Fruit fly (Drosophila melanogaster) whole organism, embryonic: ENCODE data around the gene Gorab.

Experiments used
- Adf1 ChIP-seq: fragments of 200-800 bp; sonication (Bioruptor generic); IDR thresholded peaks from 2 replicates; pipeline ENCODE4 v1.3.6; 2022; ENCODE audit warnings: missing biosample characterization, missing genetic modification characterization
- Aef1 ChIP-seq: fragments of 200-800 bp; sonication (Bioruptor generic); IDR thresholded peaks from 3 replicates; pipeline ENCODE4 v1.3.6; 2022; ENCODE audit warnings: missing biosample characterization, missing genetic modification characterization
- Atf6 ChIP-seq: fragments of 200-800 bp; sonication (Bioruptor generic); IDR thresholded peaks from 2 replicates; pipeline ENCODE4 v1.3.6; 2022; ENCODE audit warnings: missing biosample characterization, missing genetic modification characterization
- CG10366 ChIP-seq: fragments of 200-800 bp; sonication (Bioruptor generic); IDR thresholded peaks from 2 replicates; pipeline ENCODE4 v1.3.6; 2022; ENCODE audit warnings: missing biosample characterization, missing genetic modification characterization
- CG10431 ChIP-seq: fragments of 200-800 bp; sonication (Bioruptor generic); optimal IDR thresholded peaks from 3 replicates; lab custom pipeline; 2018; ENCODE audit warnings: missing biosample characterization, mild to moderate bottlenecking, missing genetic modification characterization
- CG10565 ChIP-seq: fragments of 200-800 bp; sonication (Bioruptor generic); optimal IDR thresholded peaks from 3 replicates; lab custom pipeline; 2016; ENCODE audit warnings: missing biosample characterization, mild to moderate bottlenecking, missing genetic modification characterization
- CG10959 ChIP-seq: fragments of 200-800 bp; sonication (Bioruptor generic); IDR thresholded peaks from 2 replicates; pipeline ENCODE4 v1.3.6; 2022; ENCODE audit warnings: missing biosample characterization, missing genetic modification characterization
- CG11093 ChIP-seq: fragments of 200-800 bp; sonication (Bioruptor generic); IDR thresholded peaks from 3 replicates; pipeline ENCODE4 v1.3.6; 2022; ENCODE audit warnings: missing biosample characterization, missing genetic modification characterization
- CG11696 ChIP-seq: fragments of 200-800 bp; sonication (Bioruptor generic); IDR thresholded peaks from 2 replicates; pipeline ENCODE4 v1.3.6; 2022; ENCODE audit warnings: missing biosample characterization, missing genetic modification characterization
- CG12104 ChIP-seq: fragments of 200-800 bp; sonication (Bioruptor generic); optimal IDR thresholded peaks from 3 replicates; lab custom pipeline; 2016; ENCODE audit warnings: missing biosample characterization, missing genetic modification characterization
- CG12155 ChIP-seq: fragments of 200-800 bp; sonication (Bioruptor generic); optimal IDR thresholded peaks from 3 replicates; lab custom pipeline; 2016; ENCODE audit warnings: missing biosample characterization, missing genetic modification characterization
- CG13624 ChIP-seq: fragments of 200-800 bp; sonication (Bioruptor generic); optimal IDR thresholded peaks from 2 replicates; lab custom pipeline; 2016; ENCODE audit warnings: missing biosample characterization, missing genetic modification characterization
- CG1647 ChIP-seq: fragments of 200-800 bp; sonication (Bioruptor generic); optimal IDR thresholded peaks from 3 replicates; lab custom pipeline; 2016; ENCODE audit warnings: missing biosample characterization, missing genetic modification characterization
- CG2875 ChIP-seq: fragments of 200-800 bp; sonication (Bioruptor generic); optimal IDR thresholded peaks from 2 replicates; lab custom pipeline; 2017; ENCODE audit warnings: missing biosample characterization, mild to moderate bottlenecking, missing genetic modification characterization, missing genetic modification reagents
- CG30020 ChIP-seq: fragments of 200-800 bp; optimal IDR thresholded peaks from 2 replicates; lab custom pipeline; 2019; ENCODE audit warnings: missing biosample characterization, mild to moderate bottlenecking, missing genetic modification characterization, moderate library complexity
- CG3065 ChIP-seq: fragments of 200-800 bp; sonication (Bioruptor generic); optimal IDR thresholded peaks from 2 replicates; lab custom pipeline; 2016; ENCODE audit warnings: missing biosample characterization, missing genetic modification characterization
- CG34224 ChIP-seq: fragments of 200-800 bp; sonication (Bioruptor generic); IDR thresholded peaks from 3 replicates; pipeline ENCODE4 v1.3.6; 2022; ENCODE audit warnings: missing biosample characterization, missing genetic modification characterization; ENCODE audit not compliant: partially characterized antibody
- CG3726 ChIP-seq: fragments of 200-800 bp; sonication (Bioruptor generic); IDR thresholded peaks from 3 replicates; pipeline ENCODE4, ENCODE4 v1.3.6; 2022; ENCODE audit warnings: missing biosample characterization, missing genetic modification characterization
- CG6765 ChIP-seq: fragments of 200-800 bp; sonication (Bioruptor generic); optimal IDR thresholded peaks from 3 replicates; lab custom pipeline; 2017; ENCODE audit warnings: missing biosample characterization, mild to moderate bottlenecking, missing genetic modification characterization
- CG6791 ChIP-seq: fragments of 200-800 bp; sonication (Bioruptor generic); IDR thresholded peaks from 3 replicates; pipeline ENCODE4 v1.3.6; 2022; ENCODE audit warnings: missing biosample characterization, missing genetic modification characterization; ENCODE audit not compliant: partially characterized antibody
- CG8089 ChIP-seq: fragments of 200-800 bp; sonication (Bioruptor generic); optimal IDR thresholded peaks from 3 replicates; lab custom pipeline; 2016; ENCODE audit warnings: missing biosample characterization, missing genetic modification characterization
- CG8944 ChIP-seq: fragments of 200-800 bp; sonication (Bioruptor generic); optimal IDR thresholded peaks from 3 replicates; lab custom pipeline; 2016; ENCODE audit warnings: missing biosample characterization, missing genetic modification characterization
- CkIIα-i1 ChIP-seq: fragments of 200-800 bp; sonication (Bioruptor generic); IDR thresholded peaks from 2 replicates; pipeline ENCODE4 v1.3.6; 2022; ENCODE audit warnings: missing biosample characterization, missing genetic modification characterization
- Doc3 ChIP-seq: fragments of 200-800 bp; sonication (Bioruptor generic); IDR thresholded peaks from 3 replicates; pipeline ENCODE4 v1.3.6; 2022; ENCODE audit warnings: missing biosample characterization, missing genetic modification characterization; ENCODE audit not compliant: partially characterized antibody
- Ets65A ChIP-seq: fragments of 200-800 bp; sonication (Bioruptor generic); peaks from one replicate; lab custom pipeline; 2016; ENCODE audit warnings: missing biosample characterization, missing genetic modification characterization
- HLH3B ChIP-seq: fragments of 200-800 bp; sonication (Bioruptor generic); IDR thresholded peaks from 2 replicates; pipeline ENCODE4 v1.3.6; 2022; ENCODE audit warnings: missing biosample characterization, missing genetic modification characterization
- MESR4 ChIP-seq: fragments of 200-800 bp; sonication (Bioruptor generic); optimal IDR thresholded peaks from 2 replicates; lab custom pipeline; 2018; ENCODE audit warnings: missing biosample characterization, mild to moderate bottlenecking, missing genetic modification characterization, moderate library complexity
- Neu2 ChIP-seq: fragments of 200-800 bp; sonication (Bioruptor generic); optimal IDR thresholded peaks from 3 replicates; lab custom pipeline; 2016; ENCODE audit warnings: missing biosample characterization, missing genetic modification characterization, borderline replicate concordance
- Nf-YA ChIP-seq: fragments of 200-800 bp; sonication (Bioruptor generic); IDR thresholded peaks from 2 replicates; pipeline ENCODE4 v1.3.6; 2022; ENCODE audit warnings: missing biosample characterization, missing genetic modification characterization
- Opbp ChIP-seq: fragments of 200-800 bp; sonication (Bioruptor generic); IDR thresholded peaks from 3 replicates; pipeline ENCODE4 v1.3.6; 2022; ENCODE audit warnings: missing biosample characterization, missing genetic modification characterization; ENCODE audit not compliant: partially characterized antibody
- Sry-δ ChIP-seq: fragments of 200-800 bp; sonication (Bioruptor generic); optimal IDR thresholded peaks from 2 replicates; lab custom pipeline; 2016; ENCODE audit warnings: missing biosample characterization, missing genetic modification characterization
- al ChIP-seq: fragments of 200-800 bp; sonication (Bioruptor generic); IDR thresholded peaks from 2 replicates; pipeline ENCODE4 v1.3.6; 2022; ENCODE audit warnings: missing biosample characterization, missing genetic modification characterization
- amos ChIP-seq: fragments of 200-800 bp; sonication (Bioruptor generic); IDR thresholded peaks from 2 replicates; pipeline ENCODE4 v1.3.6; 2022; ENCODE audit warnings: missing biosample characterization, missing genetic modification characterization; ENCODE audit not compliant: partially characterized antibody
- ap ChIP-seq: fragments of 200-800 bp; sonication (Bioruptor generic); IDR thresholded peaks from 2 replicates; pipeline ENCODE4 v1.3.6; 2022; ENCODE audit warnings: missing biosample characterization, missing genetic modification characterization
- cato ChIP-seq: fragments of 200-800 bp; sonication (Bioruptor generic); optimal IDR thresholded peaks from 2 replicates; lab custom pipeline; 2016; ENCODE audit warnings: missing biosample characterization, missing genetic modification characterization, borderline replicate concordance
- corto ChIP-seq: fragments of 200-800 bp; sonication (Bioruptor generic); optimal IDR thresholded peaks from 2 replicates; lab custom pipeline; 2016; ENCODE audit warnings: missing biosample characterization, mild to moderate bottlenecking, missing genetic modification characterization, moderate library complexity
- crol ChIP-seq: fragments of 200-800 bp; sonication (Bioruptor generic); IDR thresholded peaks from 2 replicates; pipeline ENCODE4 v1.3.6; 2022; ENCODE audit warnings: missing biosample characterization, missing genetic modification characterization
- crp ChIP-seq, 2 experiments: fragments of 200-800 bp; sonication (Bioruptor generic); optimal IDR thresholded peaks; 2 replicates in 1 of 2; 3 replicates in 1 of 2; lab custom pipeline; 2017; ENCODE audit warnings: missing biosample characterization in 2 of 2, missing genetic modification characterization in 2 of 2, mild to moderate bottlenecking in 1 of 2, moderate library complexity in 1 of 2
- dm ChIP-seq: fragments of 200-800 bp; sonication (Bioruptor generic); optimal IDR thresholded peaks from 3 replicates; lab custom pipeline; 2016; ENCODE audit warnings: missing biosample characterization, missing genetic modification characterization
- gfzf ChIP-seq: fragments of 200-800 bp; sonication (Bioruptor generic); optimal IDR thresholded peaks from 2 replicates; lab custom pipeline; 2016; ENCODE audit warnings: missing biosample characterization, mild to moderate bottlenecking, missing genetic modification characterization, moderate library complexity
- jumu ChIP-seq: fragments of 200-800 bp; sonication (Bioruptor generic); optimal IDR thresholded peaks from 3 replicates; lab custom pipeline; 2016; ENCODE audit warnings: missing biosample characterization, missing genetic modification characterization
- kay ChIP-seq: fragments of 200-800 bp; sonication (Bioruptor generic); optimal IDR thresholded peaks from 2 replicates; lab custom pipeline; 2016; ENCODE audit warnings: missing biosample characterization, missing genetic modification characterization
- lmd ChIP-seq: fragments of 200-800 bp; sonication (Bioruptor generic); IDR thresholded peaks from 2 replicates; pipeline ENCODE4 v1.3.6; 2022; ENCODE audit warnings: missing biosample characterization, missing genetic modification characterization
- mam ChIP-seq: fragments of 200-800 bp; sonication (Bioruptor generic); optimal IDR thresholded peaks from 3 replicates; lab custom pipeline; 2016; ENCODE audit warnings: missing biosample characterization, missing genetic modification characterization
- mld ChIP-seq: fragments of 200-800 bp; sonication (Bioruptor generic); IDR thresholded peaks from 3 replicates; pipeline ENCODE4 v1.3.6; 2022; ENCODE audit warnings: missing biosample characterization, missing genetic modification characterization; ENCODE audit not compliant: partially characterized antibody
- pb ChIP-seq: fragments of 200-800 bp; sonication (Bioruptor generic); optimal IDR thresholded peaks from 3 replicates; lab custom pipeline; 2016; ENCODE audit warnings: missing biosample characterization, missing genetic modification characterization
- pho ChIP-seq: fragments of 200-800 bp; sonication (Bioruptor generic); optimal IDR thresholded peaks from 2 replicates; lab custom pipeline; 2016; ENCODE audit warnings: missing biosample characterization, missing genetic modification characterization
- pum ChIP-seq: fragments of 200-800 bp; sonication (Bioruptor generic); optimal IDR thresholded peaks from 2 replicates; lab custom pipeline; 2016; ENCODE audit warnings: missing biosample characterization, missing genetic modification characterization
- shn ChIP-seq: fragments of 200-800 bp; sonication (Bioruptor generic); optimal IDR thresholded peaks from 3 replicates; lab custom pipeline; 2016; ENCODE audit warnings: missing biosample characterization, missing genetic modification characterization
- sim ChIP-seq: fragments of 200-800 bp; sonication (Bioruptor generic); IDR thresholded peaks from 2 replicates; pipeline ENCODE4 v1.3.6; 2022; ENCODE audit warnings: missing biosample characterization, missing genetic modification characterization
- vvl ChIP-seq: fragments of 200-800 bp; sonication (Bioruptor generic); IDR thresholded peaks from 2 replicates; pipeline ENCODE4 v1.3.6; 2022; ENCODE audit warnings: missing biosample characterization, missing genetic modification characterization
- zf30C ChIP-seq: fragments of 200-800 bp; sonication (Bioruptor generic); optimal IDR thresholded peaks from 3 replicates; lab custom pipeline; 2018; ENCODE audit warnings: missing biosample characterization, mild to moderate bottlenecking, missing genetic modification characterization

Gorab gene

dm6 chr3L:17457695-17458242 lies 29.1 kb upstream of the Gorab start (continued):
- TF ChIP-seq CG3065 (GFP tag; lab: Kevin White, UChicago): no peak
- peak; percentile 42 for TF ChIP-seq zf30C (GFP tag; lab: Kevin White, UChicago)
- no peak for TF ChIP-seq CG8089
- TF ChIP-seq sim: 0 out of 2 replicates have a peak, but pooled peaks have one; percentile 28
- no peak for TF ChIP-seq CG6791
- TF ChIP-seq crol (GFP tag; lab: Robert Waterston, UW): no peak
- no peak for TF ChIP-seq CG10959 (GFP tag; lab: Robert Waterston, UW)
- TF ChIP-seq dm (GFP tag; lab: Kevin White, UChicago): no peak
- no peak for TF ChIP-seq Opbp (GFP tag; lab: Robert Waterston, UW)
- TF ChIP-seq Sry-δ (GFP tag; lab: Kevin White, UChicago): no peak
- peak; percentile 67 for TF ChIP-seq CG10431 (GFP tag; lab: Kevin White, UChicago)
- TF ChIP-seq pb: no peak
- TF ChIP-seq CG3726 (GFP tag; lab: Robert Waterston, UW): no peak
- TF ChIP-seq CG8944 (GFP tag; lab: Kevin White, UChicago): no peak
- no peak for TF ChIP-seq CG2875 (GFP tag; lab: Kevin White, UChicago)
- TF ChIP-seq mld: no peak
- no peak for TF ChIP-seq amos (GFP tag; lab: Robert Waterston, UW)
- no peak for TF ChIP-seq Doc3 (GFP tag; lab: Robert Waterston, UW)
- no peak for TF ChIP-seq CG11696 (GFP tag; lab: Robert Waterston, UW)
- no peak for TF ChIP-seq CG10366
- TF ChIP-seq CG12104 (GFP tag; lab: Kevin White, UChicago): no peak
- no peak for TF ChIP-seq CG34224
- no peak for TF ChIP-seq HLH3B (GFP tag; lab: Robert Waterston, UW)
- TF ChIP-seq pho: no peak
- no peak for TF ChIP-seq corto (GFP tag; lab: Kevin White, UChicago)
- TF ChIP-seq pum (GFP tag; lab: Kevin White, UChicago): no peak
- no peak for TF ChIP-seq ap (GFP tag; lab: Robert Waterston, UW)
- no peak for TF ChIP-seq Aef1 (GFP tag; lab: Robert Waterston, UW)
- no peak for TF ChIP-seq Adf1 (GFP tag; lab: Robert Waterston, UW)
- TF ChIP-seq al (GFP tag; lab: Robert Waterston, UW): no peak
- no peak for TF ChIP-seq kay
- peak; percentile 25 for TF ChIP-seq Ets65A (GFP tag; lab: Kevin White, UChicago)
- TF ChIP-seq CG6765: no peak
- TF ChIP-seq Atf6 (GFP tag; lab: Robert Waterston, UW): no peak
- no peak for TF ChIP-seq CkIIα-i1
- no peak for TF ChIP-seq CG30020 (tag; lab: Kevin White, UChicago)
- no peak for TF ChIP-seq lmd (GFP tag; lab: Robert Waterston, UW)
- no peak for TF ChIP-seq CG1647 (GFP tag; lab: Kevin White, UChicago)
- TF ChIP-seq CG13624 (GFP tag; lab: Kevin White, UChicago): no peak
- no peak for TF ChIP-seq gfzf
- TF ChIP-seq Nf-YA (GFP tag; lab: Robert Waterston, UW): no peak
- TF ChIP-seq CG10565 (GFP tag; lab: Kevin White, UChicago): no peak
- TF ChIP-seq mam (GFP tag; lab: Kevin White, UChicago): no peak
- TF ChIP-seq CG12155 (GFP tag; lab: Kevin White, UChicago): no peak
- TF ChIP-seq CG11093 (GFP tag; lab: Robert Waterston, UW): no peak
- TF ChIP-seq Neu2: no peak
- no peak for TF ChIP-seq shn (GFP tag; lab: Kevin White, UChicago)
- TF ChIP-seq crp (GFP tag; optimal IDR thresholded peaks at IDR 0.05; lab: Kevin White, UChicago): no peak
- TF ChIP-seq cato (GFP tag; lab: Kevin White, UChicago): no peak
- no peak for TF ChIP-seq jumu (GFP tag; lab: Kevin White, UChicago)
- TF ChIP-seq vvl (GFP tag; lab: Robert Waterston, UW): 0 out of 2 replicates have a peak, but pooled peaks have one; percentile 16
- no peak for TF ChIP-seq MESR4 (GFP tag; lab: Kevin White, UChicago)
